Fruit fly (Drosophila melanogaster) whole organism, embryonic: Measurements from ENCODE around the gene CG43407.

Experiments used
- B-H1 ChIP-seq: fragments of 200-800 bp; sonication (Bioruptor generic); IDR thresholded peaks from 3 replicates; pipeline ENCODE4 v1.3.6; 2022; ENCODE audit warnings: missing biosample characterization, missing genetic modification characterization
- CG10959 ChIP-seq: fragments of 200-800 bp; sonication (Bioruptor generic); IDR thresholded peaks from 2 replicates; pipeline ENCODE4 v1.3.6; 2022; ENCODE audit warnings: missing biosample characterization, missing genetic modification characterization
- CG10979 ChIP-seq: fragments of 200-800 bp; sonication (Bioruptor generic); optimal IDR thresholded peaks from 2 replicates; lab custom pipeline; 2018; ENCODE audit warnings: missing biosample characterization, mild to moderate bottlenecking, missing genetic modification characterization, moderate library complexity
- CG11695 ChIP-seq: fragments of 200-800 bp; sonication (Bioruptor generic); IDR thresholded peaks from 3 replicates; pipeline ENCODE4 v1.3.6; 2022; ENCODE audit warnings: missing biosample characterization, missing genetic modification characterization
- CG12155 ChIP-seq: fragments of 200-800 bp; sonication (Bioruptor generic); optimal IDR thresholded peaks from 3 replicates; lab custom pipeline; 2016; ENCODE audit warnings: missing biosample characterization, missing genetic modification characterization
- CG12236 ChIP-seq: fragments of 200-800 bp; sonication (Bioruptor generic); optimal IDR thresholded peaks from 2 replicates; lab custom pipeline; 2016; ENCODE audit warnings: missing biosample characterization, missing genetic modification characterization
- CG14014 ChIP-seq: fragments of 200-800 bp; sonication (Bioruptor generic); IDR thresholded peaks from 2 replicates; pipeline ENCODE4 v1.3.6; 2022; ENCODE audit warnings: missing biosample characterization, missing genetic modification characterization
- CG1529 ChIP-seq: fragments of 200-800 bp; sonication (Bioruptor generic); optimal IDR thresholded peaks from 3 replicates; lab custom pipeline; 2018; ENCODE audit warnings: missing biosample characterization, missing genetic modification characterization
- CG17612 ChIP-seq: fragments of 200-800 bp; sonication (Bioruptor generic); IDR thresholded peaks from 2 replicates; pipeline ENCODE4 v1.3.6; 2022; ENCODE audit warnings: missing biosample characterization, missing genetic modification characterization
- CG1832 ChIP-seq: fragments of 200-800 bp; sonication (Bioruptor generic); optimal IDR thresholded peaks from 2 replicates; lab custom pipeline; 2017; ENCODE audit warnings: missing biosample characterization, mild to moderate bottlenecking, missing genetic modification characterization, inconsistent platforms
- CG18619 ChIP-seq: fragments of 200-800 bp; sonication (Bioruptor generic); optimal IDR thresholded peaks from 3 replicates; lab custom pipeline; 2017; ENCODE audit warnings: missing biosample characterization, mild to moderate bottlenecking, missing genetic modification characterization
- CG18764 ChIP-seq: fragments of 200-800 bp; sonication (Bioruptor generic); optimal IDR thresholded peaks from 3 replicates; lab custom pipeline; 2016; ENCODE audit warnings: missing biosample characterization, missing genetic modification characterization
- CG30431 ChIP-seq: fragments of 200-800 bp; sonication (Bioruptor generic); optimal IDR thresholded peaks from 2 replicates; lab custom pipeline; 2017; ENCODE audit warnings: missing biosample characterization, missing genetic modification characterization
- CG32767 ChIP-seq: fragments of 200-800 bp; sonication (Bioruptor generic); IDR thresholded peaks from 2 replicates; pipeline ENCODE4 v1.3.6; 2022; ENCODE audit warnings: missing biosample characterization, missing genetic modification characterization
- CG33557 ChIP-seq: fragments of 200-800 bp; sonication (Bioruptor generic); optimal IDR thresholded peaks from 2 replicates; lab custom pipeline; 2019; ENCODE audit warnings: missing biosample characterization, mild to moderate bottlenecking, missing genetic modification characterization, moderate library complexity
- CG4360 ChIP-seq: fragments of 200-800 bp; sonication (Bioruptor generic); IDR thresholded peaks from 2 replicates; pipeline ENCODE4 v1.3.6; 2022; ENCODE audit warnings: missing biosample characterization, missing genetic modification characterization
- CG6272 ChIP-seq: fragments of 200-800 bp; sonication (Bioruptor generic); IDR thresholded peaks from 2 replicates; pipeline ENCODE4 v1.3.6; 2022; ENCODE audit warnings: missing biosample characterization, missing genetic modification characterization
- CG6654 ChIP-seq: fragments of 200-800 bp; sonication (Bioruptor generic); optimal IDR thresholded peaks from 2 replicates; lab custom pipeline; 2017; ENCODE audit warnings: missing biosample characterization, mild to moderate bottlenecking, missing genetic modification characterization
- CG8281 ChIP-seq: fragments of 200-800 bp; sonication (Bioruptor generic); optimal IDR thresholded peaks from 2 replicates; lab custom pipeline; 2018; ENCODE audit warnings: missing biosample characterization, mild to moderate bottlenecking, missing genetic modification characterization, moderate library complexity
- CG8388 ChIP-seq: fragments of 200-800 bp; sonication (Bioruptor generic); optimal IDR thresholded peaks from 2 replicates; lab custom pipeline; 2019; ENCODE audit warnings: missing biosample characterization, mild to moderate bottlenecking, missing genetic modification characterization, moderate library complexity
- CG9797 ChIP-seq: fragments of 200-800 bp; sonication (Bioruptor generic); optimal IDR thresholded peaks from 3 replicates; lab custom pipeline; 2018; ENCODE audit warnings: missing biosample characterization, mild to moderate bottlenecking, missing genetic modification characterization
- Dref ChIP-seq: fragments of 200-800 bp; sonication (Bioruptor generic); IDR thresholded peaks from 2 replicates; pipeline ENCODE4 v1.3.6; 2022; ENCODE audit warnings: missing biosample characterization, missing genetic modification characterization
- GATAe ChIP-seq: fragments of 200-800 bp; sonication (Bioruptor generic); conservative IDR thresholded peaks from 2 replicates; pipeline ENCODE4 v1.3.6; 2022; ENCODE audit warnings: missing biosample characterization, missing genetic modification characterization
- HmgD ChIP-seq: fragments of 200-800 bp; sonication (Bioruptor generic); optimal IDR thresholded peaks from 3 replicates; lab custom pipeline; 2016; ENCODE audit warnings: missing biosample characterization, missing genetic modification characterization
- Hsf ChIP-seq: fragments of 200-800 bp; sonication (Bioruptor generic); optimal IDR thresholded peaks from 3 replicates; lab custom pipeline; 2016; ENCODE audit warnings: missing biosample characterization, missing genetic modification characterization
- MTF-1 ChIP-seq: fragments of 200-800 bp; sonication (Bioruptor generic); optimal IDR thresholded peaks from 2 replicates; lab custom pipeline; 2018; ENCODE audit warnings: missing biosample characterization, mild to moderate bottlenecking, missing genetic modification characterization, borderline replicate concordance
- Mes4 ChIP-seq: fragments of 200-800 bp; sonication (Bioruptor generic); optimal IDR thresholded peaks from 2 replicates; lab custom pipeline; 2016; ENCODE audit warnings: missing biosample characterization, missing genetic modification characterization
- Oaz ChIP-seq: fragments of 200-800 bp; sonication (Bioruptor generic); IDR thresholded peaks from 2 replicates; pipeline ENCODE4 v1.3.6; 2022; ENCODE audit warnings: missing biosample characterization, missing genetic modification characterization
- PHDP ChIP-seq: fragments of 200-800 bp; sonication (Bioruptor generic); optimal IDR thresholded peaks from 3 replicates; lab custom pipeline; 2018; ENCODE audit warnings: missing biosample characterization, mild to moderate bottlenecking, missing genetic modification characterization, moderate library complexity
- Ravus ChIP-seq: fragments of 200-800 bp; sonication (Bioruptor generic); IDR thresholded peaks from 2 replicates; pipeline ENCODE4 v1.3.6; 2022; ENCODE audit warnings: missing biosample characterization, missing genetic modification characterization
- Rx ChIP-seq: fragments of 200-800 bp; sonication (Bioruptor generic); IDR thresholded peaks from 2 replicates; pipeline ENCODE4 v1.3.6; 2022; ENCODE audit warnings: missing biosample characterization, missing genetic modification characterization
- Scr ChIP-seq: fragments of 200-800 bp; sonication (Bioruptor generic); IDR thresholded peaks from 2 replicates; pipeline ENCODE4 v1.3.6; 2022; ENCODE audit warnings: missing biosample characterization, missing genetic modification characterization; ENCODE audit not compliant: partially characterized antibody
- Stat92E ChIP-seq, 3 experiments: fragments of >200 bp in 2 of 3; fragments of 200-800 bp in 1 of 3; sonication (Bioruptor generic) in 1 of 3; optimal IDR thresholded peaks; 2 replicates each; lab custom pipeline; 2017 to 2019; ENCODE audit warnings: missing biosample characterization in 3 of 3, missing genetic modification characterization in 3 of 3, mild to moderate bottlenecking in 1 of 3, moderate library complexity in 1 of 3
- ab ChIP-seq: fragments of 200-800 bp; sonication (Bioruptor generic); optimal IDR thresholded peaks from 2 replicates; lab custom pipeline; 2016; ENCODE audit warnings: missing biosample characterization, missing genetic modification characterization
- bab2 ChIP-seq: fragments of 200-800 bp; sonication (Bioruptor generic); optimal IDR thresholded peaks from 2 replicates; lab custom pipeline; 2016; ENCODE audit warnings: missing biosample characterization, missing genetic modification characterization
- chm ChIP-seq: fragments of 200-800 bp; sonication (Bioruptor generic); IDR thresholded peaks from 2 replicates; pipeline ENCODE4 v1.3.6; 2022; ENCODE audit warnings: missing biosample characterization, missing genetic modification characterization
- crc ChIP-seq: fragments of 200-800 bp; sonication (Bioruptor generic); optimal IDR thresholded peaks from 2 replicates; lab custom pipeline; 2016; ENCODE audit warnings: missing biosample characterization, missing genetic modification characterization
- disco-r ChIP-seq: fragments of 200-800 bp; sonication (Bioruptor generic); optimal IDR thresholded peaks from 2 replicates; lab custom pipeline; 2016; ENCODE audit warnings: missing biosample characterization, missing genetic modification characterization
- emc ChIP-seq: fragments of 200-800 bp; sonication (Bioruptor generic); optimal IDR thresholded peaks from 2 replicates; lab custom pipeline; 2016; ENCODE audit warnings: missing biosample characterization, missing genetic modification characterization
- en ChIP-seq: fragments of 200-800 bp; sonication (Bioruptor generic); optimal IDR thresholded peaks from 2 replicates; lab custom pipeline; 2016; ENCODE audit warnings: missing biosample characterization, missing genetic modification characterization
- fu2 ChIP-seq: fragments of 200-800 bp; sonication (Bioruptor generic); optimal IDR thresholded peaks from 2 replicates; lab custom pipeline; 2016; ENCODE audit warnings: missing biosample characterization, missing genetic modification characterization
- gcm ChIP-seq: fragments of 200-800 bp; sonication (Bioruptor generic); optimal IDR thresholded peaks from 2 replicates; lab custom pipeline; 2019; ENCODE audit warnings: missing biosample characterization, mild to moderate bottlenecking, missing genetic modification characterization, moderate library complexity
- ind ChIP-seq: fragments of 200-800 bp; sonication (Bioruptor generic); optimal IDR thresholded peaks from 3 replicates; lab custom pipeline; 2016; ENCODE audit warnings: missing biosample characterization, missing genetic modification characterization
- kah ChIP-seq: fragments of 200-800 bp; sonication (Bioruptor generic); optimal IDR thresholded peaks from 2 replicates; lab custom pipeline; 2018; ENCODE audit warnings: missing biosample characterization, mild to moderate bottlenecking, missing genetic modification characterization
- lola ChIP-seq, 3 experiments: fragments of >200 bp in 2 of 3; fragments of 200-800 bp in 1 of 3; sonication (Bioruptor generic) in 1 of 3; optimal IDR thresholded peaks; 2 replicates each; lab custom pipeline; 2017 to 2019; ENCODE audit warnings: missing biosample characterization in 3 of 3, missing genetic modification characterization in 3 of 3, mild to moderate bottlenecking in 1 of 3, moderate library complexity in 1 of 3
- nom ChIP-seq: fragments of 200-800 bp; sonication (Bioruptor generic); optimal IDR thresholded peaks from 2 replicates; lab custom pipeline; 2017; ENCODE audit warnings: missing biosample characterization, missing genetic modification characterization, mild to moderate bottlenecking, moderate library complexity, missing genetic modification reagents
- peb ChIP-seq: fragments of 200-800 bp; sonication (Bioruptor generic); IDR thresholded peaks from 2 replicates; pipeline ENCODE4 v1.3.6; 2022; ENCODE audit warnings: missing biosample characterization, missing genetic modification characterization
- sr ChIP-seq: fragments of 200-800 bp; sonication (Bioruptor generic); IDR thresholded peaks from 3 replicates; pipeline ENCODE4 v1.3.6; 2022; ENCODE audit warnings: missing biosample characterization, missing genetic modification characterization
- trem ChIP-seq: fragments of 200-800 bp; optimal IDR thresholded peaks from 3 replicates; lab custom pipeline; 2019; ENCODE audit warnings: missing biosample characterization, mild to moderate bottlenecking, missing genetic modification characterization, moderate library complexity
- wek ChIP-seq: fragments of 200-800 bp; sonication (Bioruptor generic); optimal IDR thresholded peaks from 3 replicates; lab custom pipeline; 2018; ENCODE audit warnings: missing biosample characterization, mild to moderate bottlenecking, missing genetic modification characterization, moderate library complexity
- wor ChIP-seq: fragments of 200-800 bp; sonication (Bioruptor generic); IDR thresholded peaks from 2 replicates; pipeline ENCODE4 v1.3.6; 2022; ENCODE audit warnings: missing biosample characterization, missing genetic modification characterization

Gene CG43407

DNA sequence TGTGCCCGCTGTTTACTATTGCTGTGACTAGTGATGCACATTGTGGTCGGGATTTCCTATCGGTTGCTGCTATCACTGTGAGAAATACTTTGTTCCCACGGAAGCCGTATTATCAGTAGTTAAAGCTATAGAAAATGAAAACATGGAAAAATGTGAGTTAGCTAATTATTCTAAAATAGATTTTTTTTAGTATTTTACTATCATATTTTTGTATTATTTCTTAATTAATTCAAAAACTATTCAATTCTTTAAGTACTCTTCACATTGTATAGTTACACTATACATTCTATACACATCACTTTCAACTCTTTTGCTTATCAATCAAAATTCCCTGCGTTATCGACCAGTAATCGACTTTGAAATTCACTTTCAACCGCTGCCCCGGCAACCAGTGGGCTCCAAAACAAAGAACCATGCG, 44.5 kb upstream of the CG43407 start, which contains the start of the genes Naxd and CG14079 (continued):
- TF ChIP-seq wor (GFP tag; lab: Robert Waterston, UW) (no peak), MTF-1 (GFP tag; lab: Kevin White, UChicago) (no peak), CG11695 (GFP tag; lab: Robert Waterston, UW) (peak; percentile 49; the same call in 1 of the 3 replicates), CG30431 (GFP tag; lab: Kevin White, UChicago) (peak; percentile 64), CG1832 (GFP tag; lab: Kevin White, UChicago) (no peak), Mes4 (GFP tag; lab: Kevin White, UChicago) (no peak), en (no peak), CG8281 (tag; lab: Kevin White, UChicago) (no peak), trem (peak; percentile 27), Oaz (GFP tag; lab: Robert Waterston, UW) (peak; percentile 60), CG10979 (tag; lab: Kevin White, UChicago) (peak; percentile 57), HmgD (no peak), sr (GFP tag; lab: Robert Waterston, UW) (no peak), CG10959 (no peak), wek (GFP tag; lab: Kevin White, UChicago) (no peak), CG12155 (GFP tag; lab: Kevin White, UChicago) (peak; percentile 48), CG6654 (GFP tag; lab: Kevin White, UChicago) (no peak), Ravus (GFP tag; lab: Robert Waterston, UW) (no peak), GATAe (GFP tag; lab: Robert Waterston, UW) (no peak; the same call in 1 of the 2 replicates), fu2 (GFP tag; lab: Kevin White, UChicago) (no peak), lola (GFP tag; optimal IDR thresholded peaks at IDR 0.05; lab: Kevin White, UChicago) (peak in 1 of 3 experiments; percentile 58), CG6272 (GFP tag; lab: Robert Waterston, UW) (no peak), gcm (GFP tag; lab: Kevin White, UChicago) (peak; percentile 39), crc (GFP tag; lab: Kevin White, UChicago) (no peak), CG9797 (GFP tag; lab: Kevin White, UChicago) (no peak), Dref (GFP tag; lab: Robert Waterston, UW) (peak; percentile 53), chm (GFP tag; lab: Robert Waterston, UW) (0 out of 2 replicates have a peak, but pooled peaks have one; percentile 21), bab2 (peak; percentile 48), CG33557 (peak; percentile 27), peb (GFP tag; lab: Robert Waterston, UW) (peak; percentile 39; the same call in 1 of the 2 replicates), ab (GFP tag; lab: Kevin White, UChicago) (no peak), CG17612 (GFP tag; lab: Robert Waterston, UW) (no peak), CG32767 (GFP tag; lab: Robert Waterston, UW) (peak; percentile 65), Stat92E (GFP tag; optimal IDR thresholded peaks at IDR 0.05; lab: Kevin White, UChicago) (peak in 1 of 3 experiments; percentile 44), CG18619 (GFP tag; lab: Kevin White, UChicago) (peak; percentile 40), disco-r (GFP tag; lab: Kevin White, UChicago) (no peak), kah (GFP tag; lab: Kevin White, UChicago) (no peak), Rx (GFP tag; lab: Robert Waterston, UW) (0 out of 2 replicates have a peak, but pooled peaks have one; percentile 15), CG1529 (peak; percentile 44), CG4360 (GFP tag; lab: Robert Waterston, UW) (no peak), CG12236 (GFP tag; lab: Kevin White, UChicago) (no peak), ind (GFP tag; lab: Kevin White, UChicago) (peak; percentile 55), Hsf (GFP tag; lab: Kevin White, UChicago) (peak; percentile 42), nom (peak; percentile 61), emc (GFP tag; lab: Kevin White, UChicago) (no peak), CG18764 (GFP tag; lab: Kevin White, UChicago) (peak; percentile 15), B-H1 (GFP tag; lab: Robert Waterston, UW) (no peak), PHDP (tag; lab: Kevin White, UChicago) (peak; percentile 75), CG14014 (peak; percentile 57; the same call in 1 of the 2 replicates), Scr (GFP tag; lab: Robert Waterston, UW) (0 out of 2 replicates have a peak, but pooled peaks have one; percentile 27), CG8388 (GFP tag; lab: Kevin White, UChicago) (peak; percentile 66)
